Worm (Caenorhabditis elegans): ENCODE results near the gene C03B1.14.

- no peak for TF ChIP-seq C16A3.4 (tag; optimal IDR thresholded peaks at IDR 0.05)
- no peak for TF ChIP-seq zip-4 (GFP tag; optimal IDR thresholded peaks at IDR 0.05)
- no peak for TF ChIP-seq lin-35 (GFP tag; optimal IDR thresholded peaks at IDR 0.05)
- TF ChIP-seq jun-1 (tag; optimal IDR thresholded peaks at IDR 0.05), result no peak
- TF ChIP-seq unc-62 (GFP tag; optimal IDR thresholded peaks at IDR 0.05), result no peak
- TF ChIP-seq rnt-1 (tag; optimal IDR thresholded peaks at IDR 0.05), result no peak
- no peak for TF ChIP-seq lsy-2 (tag; optimal IDR thresholded peaks at IDR 0.05)
Measured at ce11 chrX:6407805-6408204, 47.2 kb upstream of the C03B1.14 start.

All from whole organism, L1 larva.